Worm (Caenorhabditis elegans) whole organism, L4/young adult: ENCODE data around the gene lntl-1.

Experiments
- W03F9.2 ChIP-seq: fragments of 150-350 bp; optimal IDR thresholded peaks from 2 replicates; lab custom pipeline; 2014; ENCODE audit warnings: missing biosample characterization, missing genetic modification characterization
- dao-5 ChIP-seq: sonication (generic microtip); optimal IDR thresholded peaks from 2 replicates; lab custom pipeline; 2016; ENCODE audit warnings: missing genotype, missing genetic modification characterization, moderate library complexity, missing compliant biosample characterization
- him-1 ChIP-seq: sonication (generic microtip); optimal IDR thresholded peaks from 2 replicates; lab custom pipeline; 2016; ENCODE audit warnings: missing genotype, missing genetic modification reagents, missing genetic modification characterization, missing compliant biosample characterization

ce11 chrIV:5820056-5820799 lies 13.3 kb upstream of the lntl-1 start:
- TF ChIP-seq dao-5 (tag; lab: Kevin White, UChicago): no peak
- TF ChIP-seq him-1 (tag; lab: Kevin White, UChicago): no peak
- TF ChIP-seq W03F9.2: no peak
